Worm (Caenorhabditis elegans) whole organism, L3 larva: Measurements from ENCODE around the gene exos-1.
"Not testable (repeated sequence)": the region's sequence is repeated elsewhere in the genome, so short reads cannot be mapped to it uniquely, and the experiment has no call there.

Experiments used
- R02D3.7 ChIP-seq: fragments of 150-350 bp; optimal IDR thresholded peaks from 2 replicates; lab custom pipeline; 2014; ENCODE audit warnings: missing biosample characterization, missing genetic modification characterization
- ZK546.5 ChIP-seq: sonication (generic microtip); optimal IDR thresholded peaks from 2 replicates; lab custom pipeline; 2017; ENCODE audit warnings: missing biosample characterization, missing genetic modification characterization
- aly-2 ChIP-seq: fragments of 150-350 bp; optimal IDR thresholded peaks from 2 replicates; lab custom pipeline; 2014; ENCODE audit warnings: missing biosample characterization, missing genetic modification characterization
- ama-1 ChIP-seq: fragments of 150-350 bp; optimal IDR thresholded peaks from 2 replicates; lab custom pipeline; 2018
- ceh-28 ChIP-seq: fragments of 150-350 bp; optimal IDR thresholded peaks from 2 replicates; lab custom pipeline; 2014; ENCODE audit warnings: missing biosample characterization, missing genetic modification reagents, missing genetic modification characterization
- ceh-82 ChIP-seq: fragments of 150-350 bp; optimal IDR thresholded peaks from 2 replicates; lab custom pipeline; 2014; ENCODE audit warnings: missing biosample characterization, missing genetic modification characterization
- ceh-9 ChIP-seq: sonication (generic microtip); optimal IDR thresholded peaks from 2 replicates; lab custom pipeline; 2018; ENCODE audit warnings: missing biosample characterization, missing genetic modification characterization
- daf-12 ChIP-seq: fragments of 150-350 bp; optimal IDR thresholded peaks from 2 replicates; lab custom pipeline; 2014; ENCODE audit warnings: missing biosample characterization, missing genetic modification reagents, missing genetic modification characterization
- egl-27 ChIP-seq: sonication (generic microtip); optimal IDR thresholded peaks from 4 replicates; lab custom pipeline; 2017; ENCODE audit warnings: missing biosample characterization, missing genetic modification reagents, missing genetic modification characterization
- egl-5 ChIP-seq: fragments of 150-350 bp; optimal IDR thresholded peaks from 2 replicates; lab custom pipeline; 2017; ENCODE audit warnings: missing biosample characterization, missing genetic modification reagents, missing genetic modification characterization, inconsistent platforms
- elt-1 ChIP-seq: fragments of 150-350 bp; optimal IDR thresholded peaks from 2 replicates; lab custom pipeline; 2014; ENCODE audit warnings: missing biosample characterization, missing genetic modification characterization
- elt-2 ChIP-seq: sonication (generic microtip); optimal IDR thresholded peaks from 2 replicates; lab custom pipeline; 2016; ENCODE audit warnings: missing genetic modification reagents, mild to moderate bottlenecking, missing genetic modification characterization, missing compliant biosample characterization
- elt-3 ChIP-seq, 3 experiments: fragments of 150-350 bp in 1 of 3; sonication (generic microtip) in 2 of 3; optimal IDR thresholded peaks; 2 replicates in 2 of 3; 4 replicates in 1 of 3; lab custom pipeline; 2014 to 2017; ENCODE audit warnings: missing biosample characterization in 3 of 3, missing genetic modification characterization in 3 of 3
- eor-1 ChIP-seq, 2 experiments: fragments of 150-350 bp; optimal IDR thresholded peaks; 2 replicates each; lab custom pipeline; 2014 to 2018; ENCODE audit warnings: missing biosample characterization in 2 of 2, missing genetic modification characterization in 2 of 2
- fkh-10 ChIP-seq: sonication (generic microtip); optimal IDR thresholded peaks from 2 replicates; lab custom pipeline; 2017; ENCODE audit warnings: missing biosample characterization, missing genetic modification reagents, missing genetic modification characterization
- fkh-2 ChIP-seq: fragments of 150-350 bp; optimal IDR thresholded peaks from 2 replicates; lab custom pipeline; 2014; ENCODE audit warnings: missing biosample characterization, missing genetic modification reagents, missing genetic modification characterization
- fos-1 ChIP-seq: fragments of 150-350 bp; optimal IDR thresholded peaks from 2 replicates; lab custom pipeline; 2014; ENCODE audit warnings: missing biosample characterization, missing genetic modification characterization
- hmg-11 ChIP-seq: sonication (generic microtip); optimal IDR thresholded peaks from 2 replicates; lab custom pipeline; 2016; ENCODE audit warnings: missing genetic modification characterization, missing compliant biosample characterization
- jun-1 ChIP-seq: fragments of 150-350 bp; optimal IDR thresholded peaks from 2 replicates; lab custom pipeline; 2014; ENCODE audit warnings: missing biosample characterization, missing genetic modification reagents, missing genetic modification characterization
- lin-15B ChIP-seq: fragments of 150-350 bp; optimal IDR thresholded peaks from 2 replicates; lab custom pipeline; 2014; ENCODE audit warnings: missing biosample characterization, missing genetic modification characterization
- lin-39 ChIP-seq: fragments of 150-350 bp; optimal IDR thresholded peaks from 2 replicates; lab custom pipeline; 2018; ENCODE audit warnings: missing biosample characterization, missing genetic modification reagents, missing genetic modification characterization
- lsy-12 ChIP-seq: sonication (generic microtip); optimal IDR thresholded peaks from 2 replicates; lab custom pipeline; 2016; ENCODE audit warnings: mild to moderate bottlenecking, missing genetic modification characterization, missing compliant biosample characterization
- mdl-1 ChIP-seq: fragments of 150-350 bp; optimal IDR thresholded peaks from 2 replicates; lab custom pipeline; 2014; ENCODE audit warnings: missing biosample characterization, missing genetic modification characterization
- mml-1 ChIP-seq: fragments of 150-350 bp; sonication (generic microtip); optimal IDR thresholded peaks from 3 replicates; lab custom pipeline; 2014; ENCODE audit warnings: missing biosample characterization, missing genetic modification characterization
- nfya-1 ChIP-seq: sonication (generic microtip); optimal IDR thresholded peaks from 2 replicates; lab custom pipeline; 2017; ENCODE audit warnings: missing genetic modification characterization, mild to moderate bottlenecking, missing compliant biosample characterization, antibody characterized with exemption, moderate library complexity; ENCODE audit not compliant: insufficient read depth
- nhr-11 ChIP-seq: fragments of 150-350 bp; optimal IDR thresholded peaks from 2 replicates; lab custom pipeline; 2014; ENCODE audit warnings: missing biosample characterization, missing genetic modification characterization
- nhr-12 ChIP-seq: fragments of 150-350 bp; optimal IDR thresholded peaks from 2 replicates; lab custom pipeline; 2014; ENCODE audit warnings: missing biosample characterization, missing genetic modification characterization
- nhr-23 ChIP-seq: fragments of 150-350 bp; optimal IDR thresholded peaks from 2 replicates; lab custom pipeline; 2014; ENCODE audit warnings: missing biosample characterization, missing genetic modification reagents, missing genetic modification characterization
- nhr-237 ChIP-seq: fragments of 150-350 bp; optimal IDR thresholded peaks from 2 replicates; lab custom pipeline; 2014; ENCODE audit warnings: missing biosample characterization, missing genetic modification characterization
- nhr-25 ChIP-seq: sonication (generic microtip); optimal IDR thresholded peaks from 2 replicates; lab custom pipeline; 2017; ENCODE audit warnings: missing biosample characterization, missing genetic modification characterization
- nhr-28 ChIP-seq: fragments of 150-350 bp; optimal IDR thresholded peaks from 2 replicates; lab custom pipeline; 2014; ENCODE audit warnings: missing biosample characterization, missing genetic modification characterization
- nhr-43 ChIP-seq: sonication (generic microtip); optimal IDR thresholded peaks from 2 replicates; lab custom pipeline; 2016; ENCODE audit warnings: mild to moderate bottlenecking, missing genetic modification characterization, missing compliant biosample characterization; ENCODE audit not compliant: poor library complexity, severe bottlenecking
- nhr-67 ChIP-seq: fragments of 150-350 bp; optimal IDR thresholded peaks from 2 replicates; lab custom pipeline; 2014; ENCODE audit warnings: missing biosample characterization, missing genetic modification characterization
- nhr-76 ChIP-seq: fragments of 150-350 bp; sonication (generic microtip); optimal IDR thresholded peaks from 5 replicates; lab custom pipeline; 2014; ENCODE audit warnings: missing biosample characterization, missing genetic modification characterization
- nhr-77 ChIP-seq: fragments of 150-350 bp; optimal IDR thresholded peaks from 2 replicates; lab custom pipeline; 2014; ENCODE audit warnings: missing biosample characterization, missing genetic modification characterization
- pha-4 ChIP-seq: fragments of 150-350 bp; optimal IDR thresholded peaks from 2 replicates; lab custom pipeline; 2014; ENCODE audit warnings: missing biosample characterization, missing genetic modification reagents, missing genetic modification characterization
- pqm-1 ChIP-seq: fragments of 150-350 bp; optimal IDR thresholded peaks from 2 replicates; lab custom pipeline; 2017; ENCODE audit warnings: missing biosample characterization, missing genetic modification characterization, inconsistent platforms
- sea-2 ChIP-seq: fragments of 150-350 bp; sonication (generic microtip); optimal IDR thresholded peaks from 4 replicates; lab custom pipeline; 2014; ENCODE audit warnings: missing biosample characterization, missing genetic modification reagents, missing genetic modification characterization
- skn-1 ChIP-seq: fragments of 150-350 bp; optimal IDR thresholded peaks from 2 replicates; lab custom pipeline; 2014; ENCODE audit warnings: missing biosample characterization, missing genetic modification characterization
- snpc-4 ChIP-seq: fragments of 150-350 bp; optimal IDR thresholded peaks from 2 replicates; lab custom pipeline; 2014; ENCODE audit warnings: missing biosample characterization, missing genetic modification characterization
- tbx-2 ChIP-seq: sonication (generic microtip); optimal IDR thresholded peaks from 2 replicates; lab custom pipeline; 2016; ENCODE audit warnings: mild to moderate bottlenecking, missing genetic modification characterization, missing compliant biosample characterization
- unc-39 ChIP-seq: sonication (generic microtip); optimal IDR thresholded peaks from 4 replicates; lab custom pipeline; 2017; ENCODE audit warnings: missing biosample characterization, missing genetic modification characterization
- unc-62 ChIP-seq: fragments of 150-350 bp; sonication (generic microtip); optimal IDR thresholded peaks from 4 replicates; lab custom pipeline; 2014; ENCODE audit warnings: missing biosample characterization, missing genetic modification reagents, missing genetic modification characterization
- zag-1 ChIP-seq: fragments of 150-350 bp; optimal IDR thresholded peaks from 2 replicates; lab custom pipeline; 2014; ENCODE audit warnings: missing biosample characterization, missing genetic modification characterization
- ztf-11 ChIP-seq: fragments of 150-350 bp; optimal IDR thresholded peaks from 2 replicates; lab custom pipeline; 2014; ENCODE audit warnings: missing biosample characterization, missing genetic modification characterization
- ztf-4 ChIP-seq: fragments of 150-350 bp; optimal IDR thresholded peaks from 2 replicates; lab custom pipeline; 2014; ENCODE audit warnings: missing biosample characterization, missing genetic modification characterization

Gene exos-1

ce11 chrIII:11029337-11029736 lies 20.5 kb downstream of the exos-1 start, which contains the start of gene Y48A6B.8:
Y48A6B.8 (minus strand) TSS chrIII:11029437.
- TF ChIP-seq lin-15B, nhr-12, ztf-4 (tag; lab: Kevin White, UChicago): not testable (repeated sequence)

DNA sequence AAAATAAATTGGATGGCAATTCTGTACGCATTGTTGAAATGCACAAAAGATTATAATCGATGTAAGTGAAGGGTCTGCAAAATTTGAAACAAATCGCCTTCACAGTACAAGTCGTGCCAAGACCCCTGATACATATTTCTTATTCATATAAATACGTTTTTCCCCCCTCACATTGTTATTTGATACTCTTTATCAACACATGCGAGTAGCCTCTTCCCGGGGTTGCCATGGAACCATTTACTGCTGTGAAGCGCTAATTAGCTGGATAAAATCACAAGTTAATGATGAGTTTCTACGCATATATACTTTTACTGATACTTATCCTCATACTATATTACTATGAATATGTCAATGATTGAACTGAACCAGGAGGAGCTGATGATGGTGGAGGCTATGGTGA lies 22.5 kb downstream of the exos-1 start, which contains the start of gene Y48A6B.14:
Gene Y48A6B.14, plus strand, starts transcription at position 301 of the 400 bp plus-strand sequence.
- TF ChIP-seq nhr-77 (no peak), eor-1 (tag; optimal IDR thresholded peaks at IDR 0.05; lab: Kevin White, UChicago) (no peak), daf-12 (tag; lab: Kevin White, UChicago) (no peak), elt-1 (no peak), pqm-1 (no peak), nfya-1 (tag; lab: Kevin White, UChicago) (no peak), mdl-1 (tag; lab: Kevin White, UChicago) (no peak)
- TF ChIP-seq, all 47 proteins: peak for 0

ce11 chrIII:11032872-11033271 lies 24.0 kb downstream of the exos-1 start, which contains the start of gene Y48A6B.9:
Y48A6B.9 (plus strand) TSS chrIII:11033172.
- no peak for TF ChIP-seq fos-1 (tag; lab: Kevin White, UChicago)
- peak; percentile 36 for TF ChIP-seq elt-2 (tag; lab: Kevin White, UChicago)

DNA sequence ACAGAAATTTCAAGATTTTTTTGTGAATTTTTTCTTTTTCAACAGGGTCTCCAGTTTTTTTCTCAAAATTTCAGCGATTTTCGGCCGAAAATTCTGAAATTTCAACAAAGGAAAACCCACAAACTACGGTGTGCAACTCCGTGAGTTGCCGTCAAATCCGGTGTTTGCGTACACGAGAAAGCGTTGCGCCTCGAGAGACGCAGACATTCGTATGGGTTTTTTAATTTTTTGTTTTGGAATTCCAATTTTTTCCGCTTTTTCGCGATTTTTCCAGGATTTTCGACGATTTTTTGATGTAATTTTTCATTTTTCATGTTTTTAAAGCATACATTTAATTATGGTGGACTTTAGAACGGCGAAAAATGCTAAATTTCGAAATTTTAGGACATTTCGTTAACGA lies 27.3 kb downstream of the exos-1 start:
- TF ChIP-seq snpc-4 (tag; lab: Kevin White, UChicago), result peak; percentile 39
- TF ChIP-seq pqm-1, result peak; percentile 16
- TF ChIP-seq nhr-25 (tag; lab: Kevin White, UChicago), result peak; percentile 34
- no peak for TF ChIP-seq tbx-2 (tag; lab: Kevin White, UChicago)
- TF ChIP-seq nhr-23, result peak; percentile 64
- peak; percentile 93 for TF ChIP-seq nfya-1 (tag; lab: Kevin White, UChicago)
- peak; percentile 33 for TF ChIP-seq lin-39
- no peak for TF ChIP-seq daf-12 (tag; lab: Kevin White, UChicago)
- TF ChIP-seq egl-27 (tag; lab: Kevin White, UChicago), result no peak
- TF ChIP-seq zag-1 (tag; lab: Kevin White, UChicago), result no peak
- TF ChIP-seq egl-5 (tag; lab: Kevin White, UChicago), result peak; percentile 94
- no peak for TF ChIP-seq fkh-10
- TF ChIP-seq nhr-11 (tag; lab: Kevin White, UChicago), result no peak
- TF ChIP-seq ceh-9 (tag; lab: Kevin White, UChicago), result no peak
- no peak for TF ChIP-seq nhr-28 (tag; lab: Kevin White, UChicago)
- no peak for TF ChIP-seq ztf-11 (tag; lab: Kevin White, UChicago)
- TF ChIP-seq unc-62 (GFP tag; lab: Kevin White, UChicago), result no peak
- TF ChIP-seq aly-2 (tag; lab: Kevin White, UChicago), result no peak
- peak; percentile 45 for TF ChIP-seq lsy-12 (tag; lab: Kevin White, UChicago)
- no peak for TF ChIP-seq skn-1 (tag; lab: Kevin White, UChicago)
- no peak for TF ChIP-seq nhr-76
- TF ChIP-seq elt-2 (tag; lab: Kevin White, UChicago), result peak; percentile 53
- no peak for TF ChIP-seq nhr-237
- TF ChIP-seq pha-4 (tag; lab: Kevin White, UChicago), result peak; percentile 79
- no peak for TF ChIP-seq elt-1
- peak; percentile 37 for TF ChIP-seq ceh-82 (tag; lab: Kevin White, UChicago)
- TF ChIP-seq eor-1 (tag; optimal IDR thresholded peaks at IDR 0.05; lab: Kevin White, UChicago), result no peak
- TF ChIP-seq ama-1 (lab: Kevin White, UChicago), result no peak
- no peak for TF ChIP-seq nhr-43 (tag; lab: Kevin White, UChicago)
- TF ChIP-seq nhr-77, result no peak
- no peak for TF ChIP-seq ZK546.5
- no peak for TF ChIP-seq sea-2 (GFP tag; lab: Kevin White, UChicago)
- TF ChIP-seq ceh-28, result peak; percentile 25
- TF ChIP-seq hmg-11 (tag; lab: Kevin White, UChicago), result peak; percentile 62
- TF ChIP-seq R02D3.7, result peak; percentile 53
- no peak for TF ChIP-seq fos-1 (tag; lab: Kevin White, UChicago)
- no peak for TF ChIP-seq nhr-67 (tag; lab: Kevin White, UChicago)
- TF ChIP-seq jun-1 (tag; lab: Kevin White, UChicago), result peak; percentile 11
- TF ChIP-seq lin-15B (tag; lab: Kevin White, UChicago), result peak; percentile 75
- TF ChIP-seq fkh-2 (tag; lab: Kevin White, UChicago), result no peak
- no peak for TF ChIP-seq nhr-12 (tag; lab: Kevin White, UChicago)
- no peak for TF ChIP-seq ztf-4 (tag; lab: Kevin White, UChicago)
- no peak for TF ChIP-seq elt-3 (tag; optimal IDR thresholded peaks at IDR 0.05; lab: Kevin White, UChicago)
- TF ChIP-seq mml-1 (tag; lab: Kevin White, UChicago), result no peak
- no peak for TF ChIP-seq mdl-1 (tag; lab: Kevin White, UChicago)
- no peak for TF ChIP-seq unc-39 (tag; lab: Kevin White, UChicago)
